Fruit fly (Drosophila melanogaster) whole organism, embryonic: Measurements from ENCODE around the gene CG14036.

ENCODE experiments used
- Asciz ChIP-seq: fragments of 200-800 bp; sonication (Bioruptor generic); optimal IDR thresholded peaks from 2 replicates; lab custom pipeline; 2017; ENCODE audit warnings: missing biosample characterization, mild to moderate bottlenecking, missing genetic modification characterization, missing genetic modification reagents
- Atf6 ChIP-seq: fragments of 200-800 bp; sonication (Bioruptor generic); IDR thresholded peaks from 2 replicates; pipeline ENCODE4 v1.3.6; 2022; ENCODE audit warnings: missing biosample characterization, missing genetic modification characterization
- B-H1 ChIP-seq: fragments of 200-800 bp; sonication (Bioruptor generic); IDR thresholded peaks from 3 replicates; pipeline ENCODE4 v1.3.6; 2022; ENCODE audit warnings: missing biosample characterization, missing genetic modification characterization
- CG10366 ChIP-seq: fragments of 200-800 bp; sonication (Bioruptor generic); IDR thresholded peaks from 2 replicates; pipeline ENCODE4 v1.3.6; 2022; ENCODE audit warnings: missing biosample characterization, missing genetic modification characterization
- CG11560 ChIP-seq: fragments of 200-800 bp; sonication (Bioruptor generic); IDR thresholded peaks from 3 replicates; pipeline ENCODE4 v1.3.6; 2022; ENCODE audit warnings: missing biosample characterization, missing genetic modification characterization
- CG13296 ChIP-seq: fragments of 200-800 bp; sonication (Bioruptor generic); optimal IDR thresholded peaks from 3 replicates; lab custom pipeline; 2018; ENCODE audit warnings: missing biosample characterization, mild to moderate bottlenecking, missing genetic modification characterization
- CG16813 ChIP-seq: fragments of 200-800 bp; sonication (Bioruptor generic); IDR thresholded peaks from 3 replicates; pipeline ENCODE4 v1.3.6; 2022; ENCODE audit warnings: missing biosample characterization, missing genetic modification characterization; ENCODE audit not compliant: partially characterized antibody
- CG1792 ChIP-seq: fragments of 200-800 bp; sonication (Bioruptor generic); optimal IDR thresholded peaks from 2 replicates; lab custom pipeline; 2016; ENCODE audit warnings: missing biosample characterization, missing genetic modification characterization
- CG18599 ChIP-seq: fragments of 200-800 bp; sonication (Bioruptor generic); optimal IDR thresholded peaks from 3 replicates; lab custom pipeline; 2017; ENCODE audit warnings: missing biosample characterization, missing genetic modification characterization, mild to moderate bottlenecking, moderate library complexity, missing genetic modification reagents
- CG2678 ChIP-seq: fragments of 200-800 bp; sonication (Bioruptor generic); optimal IDR thresholded peaks from 3 replicates; lab custom pipeline; 2019; ENCODE audit warnings: missing biosample characterization, mild to moderate bottlenecking, missing genetic modification characterization, moderate library complexity
- CG3847 ChIP-seq: fragments of 200-800 bp; sonication (Bioruptor generic); IDR thresholded peaks from 2 replicates; pipeline ENCODE4 v1.3.6; 2022; ENCODE audit warnings: missing biosample characterization, missing genetic modification characterization
- CG4730 ChIP-seq: fragments of 200-800 bp; sonication (Bioruptor generic); IDR thresholded peaks from 2 replicates; pipeline ENCODE4 v1.3.6; 2022; ENCODE audit warnings: missing biosample characterization, missing genetic modification characterization
- CG5953 ChIP-seq: fragments of 200-800 bp; sonication (Bioruptor generic); IDR thresholded peaks from 2 replicates; pipeline ENCODE4 v1.3.6; 2022; ENCODE audit warnings: missing biosample characterization, missing genetic modification characterization
- CG6254 ChIP-seq: fragments of 200-800 bp; sonication (Bioruptor generic); optimal IDR thresholded peaks from 3 replicates; lab custom pipeline; 2017; ENCODE audit warnings: mild to moderate bottlenecking, missing biosample characterization, missing genetic modification reagents, missing genetic modification characterization
- CG7271 ChIP-seq: fragments of 200-800 bp; sonication (Bioruptor generic); optimal IDR thresholded peaks from 2 replicates; lab custom pipeline; 2018; ENCODE audit warnings: missing biosample characterization, mild to moderate bottlenecking, missing genetic modification characterization, moderate library complexity
- CG8089 ChIP-seq: fragments of 200-800 bp; sonication (Bioruptor generic); optimal IDR thresholded peaks from 3 replicates; lab custom pipeline; 2016; ENCODE audit warnings: missing biosample characterization, missing genetic modification characterization
- CG8281 ChIP-seq: fragments of 200-800 bp; sonication (Bioruptor generic); optimal IDR thresholded peaks from 2 replicates; lab custom pipeline; 2018; ENCODE audit warnings: missing biosample characterization, mild to moderate bottlenecking, missing genetic modification characterization, moderate library complexity
- CG8924 ChIP-seq: fragments of 200-800 bp; optimal IDR thresholded peaks from 3 replicates; lab custom pipeline; 2019; ENCODE audit warnings: missing biosample characterization, mild to moderate bottlenecking, missing genetic modification characterization, moderate library complexity
- CG8944 ChIP-seq: fragments of 200-800 bp; sonication (Bioruptor generic); optimal IDR thresholded peaks from 3 replicates; lab custom pipeline; 2016; ENCODE audit warnings: missing biosample characterization, missing genetic modification characterization
- CkIIα-i1 ChIP-seq: fragments of 200-800 bp; sonication (Bioruptor generic); IDR thresholded peaks from 2 replicates; pipeline ENCODE4 v1.3.6; 2022; ENCODE audit warnings: missing biosample characterization, missing genetic modification characterization
- CrebB ChIP-seq: fragments of 200-800 bp; sonication (Bioruptor generic); optimal IDR thresholded peaks from 3 replicates; lab custom pipeline; 2018; ENCODE audit warnings: missing biosample characterization, mild to moderate bottlenecking, missing genetic modification characterization
- Fer2 ChIP-seq: fragments of 200-800 bp; sonication (Bioruptor generic); optimal IDR thresholded peaks from 2 replicates; lab custom pipeline; 2018; ENCODE audit warnings: missing biosample characterization, mild to moderate bottlenecking, missing genetic modification characterization, moderate library complexity
- Hey ChIP-seq: fragments of 200-800 bp; sonication (Bioruptor generic); optimal IDR thresholded peaks from 3 replicates; lab custom pipeline; 2018; ENCODE audit warnings: missing biosample characterization, mild to moderate bottlenecking, missing genetic modification characterization
- Hr51 ChIP-seq, 2 experiments: fragments of 200-800 bp; sonication (Bioruptor generic); optimal IDR thresholded peaks; 2 replicates in 1 of 2; 3 replicates in 1 of 2; lab custom pipeline; 2016 to 2018; ENCODE audit warnings: missing biosample characterization in 2 of 2, missing genetic modification characterization in 2 of 2, mild to moderate bottlenecking in 1 of 2, moderate library complexity in 1 of 2
- Lhr ChIP-seq: fragments of 200-800 bp; sonication (Bioruptor generic); optimal IDR thresholded peaks from 3 replicates; lab custom pipeline; 2017; ENCODE audit warnings: mild to moderate bottlenecking, missing biosample characterization, missing genetic modification reagents, missing genetic modification characterization
- NK7.1 ChIP-seq: fragments of 200-800 bp; sonication (Bioruptor generic); optimal IDR thresholded peaks from 3 replicates; lab custom pipeline; 2016; ENCODE audit warnings: missing biosample characterization, missing genetic modification characterization
- Neu2 ChIP-seq: fragments of 200-800 bp; sonication (Bioruptor generic); optimal IDR thresholded peaks from 3 replicates; lab custom pipeline; 2016; ENCODE audit warnings: missing biosample characterization, missing genetic modification characterization, borderline replicate concordance
- Nf-YA ChIP-seq: fragments of 200-800 bp; sonication (Bioruptor generic); IDR thresholded peaks from 2 replicates; pipeline ENCODE4 v1.3.6; 2022; ENCODE audit warnings: missing biosample characterization, missing genetic modification characterization
- Pdp1 ChIP-seq, 2 experiments: fragments of 200-800 bp; sonication (Bioruptor generic); optimal IDR thresholded peaks; 3 replicates each; lab custom pipeline; 2016; ENCODE audit warnings: missing biosample characterization in 2 of 2, missing genetic modification characterization in 2 of 2, mild to moderate bottlenecking in 1 of 2, moderate library complexity in 1 of 2
- Ssrp ChIP-seq: fragments of 200-800 bp; sonication (Bioruptor generic); optimal IDR thresholded peaks from 2 replicates; lab custom pipeline; 2018; ENCODE audit warnings: missing biosample characterization, mild to moderate bottlenecking, missing genetic modification characterization, moderate library complexity
- ac ChIP-seq: fragments of 200-800 bp; sonication (Bioruptor generic); optimal IDR thresholded peaks from 3 replicates; lab custom pipeline; 2017; ENCODE audit warnings: missing biosample characterization, mild to moderate bottlenecking, missing genetic modification characterization
- ap ChIP-seq: fragments of 200-800 bp; sonication (Bioruptor generic); IDR thresholded peaks from 2 replicates; pipeline ENCODE4 v1.3.6; 2022; ENCODE audit warnings: missing biosample characterization, missing genetic modification characterization
- ato ChIP-seq: fragments of 200-800 bp; sonication (Bioruptor generic); IDR thresholded peaks from 2 replicates; pipeline ENCODE4 v1.3.6; 2022; ENCODE audit warnings: missing biosample characterization, missing genetic modification characterization; ENCODE audit not compliant: partially characterized antibody
- bsh ChIP-seq, 2 experiments: fragments of 200-800 bp; sonication (Bioruptor generic); optimal IDR thresholded peaks; 2 replicates each; lab custom pipeline; 2017 to 2018; ENCODE audit warnings: mild to moderate bottlenecking in 2 of 2, missing biosample characterization in 2 of 2, missing genetic modification characterization in 2 of 2, moderate library complexity in 1 of 2
- grau ChIP-seq: fragments of 200-800 bp; optimal IDR thresholded peaks from 3 replicates; lab custom pipeline; 2019; ENCODE audit warnings: missing biosample characterization, mild to moderate bottlenecking, missing genetic modification characterization, moderate library complexity
- gsb ChIP-seq: fragments of 200-800 bp; sonication (Bioruptor generic); IDR thresholded peaks from 2 replicates; pipeline ENCODE4 v1.3.6; 2022; ENCODE audit warnings: missing biosample characterization, missing genetic modification characterization
- h ChIP-seq: fragments of >200 bp; optimal IDR thresholded peaks from 2 replicates; lab custom pipeline; 2017
- jigr1 ChIP-seq: fragments of 200-800 bp; sonication (Bioruptor generic); IDR thresholded peaks from 3 replicates; pipeline ENCODE4 v1.3.6; 2022; ENCODE audit warnings: missing biosample characterization, missing genetic modification characterization
- kay ChIP-seq: fragments of 200-800 bp; sonication (Bioruptor generic); optimal IDR thresholded peaks from 2 replicates; lab custom pipeline; 2016; ENCODE audit warnings: missing biosample characterization, missing genetic modification characterization
- kni ChIP-seq: fragments of 200-800 bp; sonication (Bioruptor generic); optimal IDR thresholded peaks from 3 replicates; lab custom pipeline; 2017; ENCODE audit warnings: mild to moderate bottlenecking, missing biosample characterization, missing genetic modification reagents, missing genetic modification characterization
- mirr ChIP-seq: fragments of 200-800 bp; sonication (Bioruptor generic); optimal IDR thresholded peaks from 3 replicates; lab custom pipeline; 2018; ENCODE audit warnings: missing biosample characterization, mild to moderate bottlenecking, missing genetic modification characterization
- nom ChIP-seq: fragments of 200-800 bp; sonication (Bioruptor generic); optimal IDR thresholded peaks from 2 replicates; lab custom pipeline; 2017; ENCODE audit warnings: missing biosample characterization, missing genetic modification characterization, mild to moderate bottlenecking, moderate library complexity, missing genetic modification reagents
- ro ChIP-seq: fragments of 200-800 bp; sonication (Bioruptor generic); IDR thresholded peaks from 2 replicates; pipeline ENCODE4 v1.3.6; 2022; ENCODE audit warnings: missing biosample characterization, missing genetic modification characterization
- sd ChIP-seq: fragments of 200-800 bp; sonication (Bioruptor generic); optimal IDR thresholded peaks from 3 replicates; lab custom pipeline; 2018; ENCODE audit warnings: missing biosample characterization, mild to moderate bottlenecking, missing genetic modification characterization, moderate library complexity
- sima ChIP-seq: fragments of 200-800 bp; sonication (Bioruptor generic); optimal IDR thresholded peaks from 2 replicates; lab custom pipeline; 2016; ENCODE audit warnings: missing biosample characterization, missing genetic modification characterization
- ssp ChIP-seq: fragments of 200-800 bp; sonication (Bioruptor generic); IDR thresholded peaks from 2 replicates; pipeline ENCODE4 v1.3.6; 2022; ENCODE audit warnings: missing biosample characterization, missing genetic modification characterization
- sug ChIP-seq: fragments of 200-800 bp; optimal IDR thresholded peaks from 2 replicates; lab custom pipeline; 2019; ENCODE audit warnings: missing biosample characterization, mild to moderate bottlenecking, missing genetic modification characterization, moderate library complexity
- tll ChIP-seq, 2 experiments: fragments of 200-800 bp in 1 of 2; fragments of >200 bp in 1 of 2; sonication (Bioruptor generic) in 1 of 2; optimal IDR thresholded peaks; 2 replicates each; lab custom pipeline; 2017 to 2019; ENCODE audit warnings: missing biosample characterization in 2 of 2, missing genetic modification characterization in 2 of 2, mild to moderate bottlenecking in 1 of 2, moderate library complexity in 1 of 2
- trem ChIP-seq: fragments of 200-800 bp; optimal IDR thresholded peaks from 3 replicates; lab custom pipeline; 2019; ENCODE audit warnings: missing biosample characterization, mild to moderate bottlenecking, missing genetic modification characterization, moderate library complexity
- unpg ChIP-seq: fragments of 200-800 bp; sonication (Bioruptor generic); optimal IDR thresholded peaks from 3 replicates; lab custom pipeline; 2018; ENCODE audit warnings: missing biosample characterization, mild to moderate bottlenecking, missing genetic modification characterization, moderate library complexity

CG14036 gene

dm6 chr2L:5099790-5100360 lies 45.1 kb upstream of the CG14036 start, which contains the start of gene ND-13A (continued):
- TF ChIP-seq Hr51 (GFP tag; optimal IDR thresholded peaks at IDR 0.05; lab: Kevin White, UChicago) (no peak), Pdp1 (GFP tag; optimal IDR thresholded peaks at IDR 0.05; lab: Kevin White, UChicago) (peak in 1 of 2 experiments; percentile 93), Ssrp (tag; lab: Kevin White, UChicago) (no peak), mirr (GFP tag; lab: Kevin White, UChicago) (peak; percentile 3), CG11560 (tag; lab: Robert Waterston, UW) (no peak), CG4730 (GFP tag; lab: Robert Waterston, UW) (no peak), gsb (GFP tag; lab: Robert Waterston, UW) (no peak), trem (tag; lab: Kevin White, UChicago) (peak; percentile 25), bsh (GFP tag; optimal IDR thresholded peaks at IDR 0.05; lab: Kevin White, UChicago) (no peak), Nf-YA (GFP tag; lab: Robert Waterston, UW) (no peak), CG7271 (no peak), Hey (tag; lab: Kevin White, UChicago) (no peak), CG1792 (GFP tag; lab: Kevin White, UChicago) (no peak), CG18599 (GFP tag; lab: Kevin White, UChicago) (no peak), nom (GFP tag; lab: Kevin White, UChicago) (peak; percentile 36), B-H1 (no peak), CG10366 (GFP tag; lab: Robert Waterston, UW) (no peak), sug (tag; lab: Kevin White, UChicago) (no peak), kay (no peak), CG3847 (GFP tag; lab: Robert Waterston, UW) (no peak), kni (GFP tag; lab: Kevin White, UChicago) (no peak), CG8924 (tag; lab: Kevin White, UChicago) (no peak), jigr1 (GFP tag; lab: Robert Waterston, UW) (no peak), unpg (no peak), Atf6 (no peak), grau (no peak), sd (tag; lab: Kevin White, UChicago) (peak; percentile 13), ssp (GFP tag; lab: Robert Waterston, UW) (no peak), CG16813 (no peak), ap (GFP tag; lab: Robert Waterston, UW) (no peak), ato (GFP tag; lab: Robert Waterston, UW) (no peak), CG2678 (no peak), Lhr (no peak), CG13296 (no peak), sima (GFP tag; lab: Kevin White, UChicago) (no peak), Fer2 (tag; lab: Kevin White, UChicago) (no peak), NK7.1 (GFP tag; lab: Kevin White, UChicago) (no peak), tll (GFP tag; optimal IDR thresholded peaks at IDR 0.05; lab: Kevin White, UChicago) (no peak), CG8089 (no peak), CrebB (tag; lab: Kevin White, UChicago) (peak; percentile 22), ro (GFP tag; lab: Robert Waterston, UW) (no peak), CG8944 (no peak), Neu2 (GFP tag; lab: Kevin White, UChicago) (no peak), Asciz (no peak), CkIIα-i1 (GFP tag; lab: Robert Waterston, UW) (no peak), ac (GFP tag; lab: Kevin White, UChicago) (no peak), CG8281 (tag; lab: Kevin White, UChicago) (no peak), CG6254 (GFP tag; lab: Kevin White, UChicago) (peak; percentile 100), CG5953 (GFP tag; lab: Robert Waterston, UW) (no peak), h (lab: Kevin White, UChicago) (no peak)
